Fruit fly (Drosophila melanogaster) whole organism, adult: ENCODE data around the gene Spt7.

Experiments used
- CG14711 ChIP-seq: fragments of 200-800 bp; sonication (Bioruptor generic); optimal IDR thresholded peaks from 2 replicates; lab custom pipeline; 2018; ENCODE audit warnings: missing biosample characterization, mild to moderate bottlenecking, missing genetic modification characterization, moderate library complexity
- Hr96 ChIP-seq: fragments of 200-800 bp; sonication (Bioruptor generic); optimal IDR thresholded peaks from 2 replicates; lab custom pipeline; 2016; ENCODE audit warnings: missing biosample characterization, missing genetic modification characterization

DNA sequence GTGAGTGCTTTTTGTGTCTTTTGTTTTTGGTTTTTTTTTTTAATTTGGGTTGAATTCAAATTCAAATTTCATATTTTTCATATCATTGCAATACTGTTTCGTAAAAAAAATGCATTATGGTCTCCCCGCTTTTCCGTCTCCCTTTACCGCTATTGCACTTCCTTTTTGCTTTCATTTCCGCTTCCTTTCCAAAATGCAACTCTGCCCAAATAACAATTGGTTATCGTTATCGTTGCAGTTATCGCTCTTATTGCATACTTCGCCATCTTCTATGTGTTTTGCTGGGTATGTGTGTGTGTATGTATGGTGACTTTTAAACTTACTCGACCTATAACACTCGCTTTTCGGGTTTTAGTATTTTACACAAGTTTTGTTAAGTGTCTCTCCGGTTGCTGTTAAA is 14.8 kb downstream of the Spt7 start:
- TF ChIP-seq Hr96: no peak
- TF ChIP-seq CG14711 (tag; lab: Kevin White, UChicago): no peak
